Fruit fly (Drosophila melanogaster) whole organism, wandering third instar larva: Measurements from ENCODE around the gene sgg.

ENCODE experiments used
- h ChIP-seq: fragments of 200-800 bp; sonication (Bioruptor generic); optimal IDR thresholded peaks from 3 replicates; lab custom pipeline; 2016; ENCODE audit warnings: missing biosample characterization, mild to moderate bottlenecking, missing genetic modification characterization
- psq ChIP-seq: fragments of 200-800 bp; sonication (Bioruptor generic); optimal IDR thresholded peaks from 3 replicates; lab custom pipeline; 2017; ENCODE audit warnings: missing biosample characterization, mild to moderate bottlenecking, missing genetic modification characterization, moderate library complexity

DNA sequence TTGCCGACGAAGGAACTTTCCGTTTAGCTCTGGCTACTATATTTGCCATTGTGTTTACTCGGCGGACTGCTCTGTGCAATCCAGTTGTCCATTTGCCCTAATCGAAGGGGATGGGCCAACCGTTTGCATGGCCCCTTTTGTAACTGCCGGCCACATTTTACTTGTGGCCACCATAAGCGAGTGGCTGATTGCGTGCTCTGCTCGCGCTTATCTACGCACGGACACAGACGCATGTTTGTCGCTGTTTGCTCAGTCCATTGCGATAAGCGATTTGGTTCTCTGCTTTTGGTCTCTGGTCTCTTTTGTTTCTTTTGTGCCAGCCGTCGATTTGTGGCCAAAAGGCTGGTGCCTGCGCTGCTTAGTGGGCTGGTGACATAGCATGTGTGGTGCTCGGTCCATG is 43.1 kb upstream of the sgg start:
- TF ChIP-seq psq (GFP tag; lab: Kevin White, UChicago) = no peak
- TF ChIP-seq h (GFP tag; lab: Kevin White, UChicago) = no peak
